Worm (Caenorhabditis elegans) whole organism, young adult: ENCODE measurements around the gene sri-40.
A peak's percentile ranks its signal among the peaks of the same experiment; 100 is the strongest.
"Not testable (repeated sequence)": the region's sequence is repeated elsewhere in the genome, so short reads cannot be mapped to it uniquely, and the experiment has no call there.

Source experiments
- C06A6.2 ChIP-seq: fragments of 200-800 bp; sonication (Bioruptor generic); conservative IDR thresholded peaks from 2 replicates; pipeline ENCODE4 v1.3.6; 2022; ENCODE audit warnings: missing genetic modification characterization, missing compliant biosample characterization
- F10E7.11 ChIP-seq: sonication (generic microtip); optimal IDR thresholded peaks from 2 replicates; lab custom pipeline; 2017; ENCODE audit warnings: mild to moderate bottlenecking, missing genetic modification characterization, moderate library complexity, missing compliant biosample characterization
- F55B11.4 ChIP-seq: sonication (generic microtip); optimal IDR thresholded peaks from 2 replicates; lab custom pipeline; 2016; ENCODE audit warnings: missing compliant biosample characterization, missing genetic modification characterization, borderline replicate concordance; ENCODE audit not compliant: insufficient read depth
- K12H6.12 ChIP-seq: fragments of 200-800 bp; sonication (Bioruptor generic); optimal IDR thresholded peaks from 2 replicates; lab custom pipeline; 2018; ENCODE audit warnings: mild to moderate bottlenecking, missing genetic modification characterization, missing compliant biosample characterization
- Y53F4B.3 ChIP-seq: fragments of 200-800 bp; sonication (Bioruptor generic); IDR thresholded peaks from 2 replicates; pipeline ENCODE4 v1.3.6; 2022; ENCODE audit warnings: missing genetic modification reagents, missing genetic modification characterization, missing compliant biosample characterization
- Y79H2A.3 ChIP-seq: fragments of 200-800 bp; sonication (Bioruptor generic); conservative IDR thresholded peaks from 2 replicates; pipeline ENCODE4 v1.3.6; 2022; ENCODE audit warnings: missing genetic modification reagents, missing genetic modification characterization, missing compliant biosample characterization
- akir-1 ChIP-seq: fragments of 200-800 bp; sonication (Bioruptor generic); optimal IDR thresholded peaks from 2 replicates; lab custom pipeline; 2018; ENCODE audit warnings: mild to moderate bottlenecking, missing genetic modification characterization, moderate library complexity, missing compliant biosample characterization
- ama-1 ChIP-seq, 3 experiments: fragments of 150-350 bp in 1 of 3; sonication (generic microtip) in 2 of 3; optimal IDR thresholded peaks; 2 replicates each; lab custom pipeline; 2014 to 2018; ENCODE audit warnings: missing biosample characterization in 2 of 3, missing genetic modification characterization in 2 of 3, missing genetic modification reagents in 2 of 3
- athp-1 ChIP-seq: sonication (generic microtip); optimal IDR thresholded peaks from 2 replicates; lab custom pipeline; 2017; ENCODE audit warnings: mild to moderate bottlenecking, missing genetic modification characterization, missing compliant biosample characterization
- attf-3 ChIP-seq: fragments of 200-800 bp; sonication (Bioruptor generic); conservative IDR thresholded peaks from 2 replicates; pipeline ENCODE4 v1.3.6; 2022; ENCODE audit warnings: missing genetic modification reagents, missing genetic modification characterization, missing compliant biosample characterization
- cebp-1 ChIP-seq, 2 experiments: fragments of 200-800 bp in 1 of 2; sonication (Bioruptor generic) in 1 of 2; sonication (generic microtip) in 1 of 2; IDR thresholded peaks in 1 of 2; optimal IDR thresholded peaks in 1 of 2; 2 replicates each; pipeline versions ENCODE4 v1.3.6 to Lab custom; 2017 to 2022; ENCODE audit warnings: missing compliant biosample characterization in 2 of 2, missing genetic modification characterization in 2 of 2, mild to moderate bottlenecking in 1 of 2, missing genetic modification reagents in 1 of 2, moderate library complexity in 1 of 2
- ceh-100 ChIP-seq: fragments of 200-800 bp; sonication (Bioruptor generic); IDR thresholded peaks from 2 replicates; pipeline ENCODE4 v1.3.6; 2022; ENCODE audit warnings: missing genetic modification reagents, missing genetic modification characterization, missing compliant biosample characterization
- ceh-40 ChIP-seq: fragments of 200-800 bp; sonication (Bioruptor generic); IDR thresholded peaks from 2 replicates; pipeline ENCODE4 v1.3.6; 2022; ENCODE audit warnings: missing genetic modification characterization, missing compliant biosample characterization
- ceh-91 ChIP-seq: fragments of 200-800 bp; sonication (Bioruptor generic); IDR thresholded peaks from 2 replicates; pipeline ENCODE4 v1.3.6; 2022; ENCODE audit warnings: missing genetic modification reagents, missing genetic modification characterization, missing compliant biosample characterization
- efl-1 ChIP-seq: fragments of 150-350 bp; optimal IDR thresholded peaks from 2 replicates; lab custom pipeline; 2014; ENCODE audit warnings: missing biosample characterization, missing genetic modification reagents, missing genetic modification characterization
- ekl-4 ChIP-seq: fragments of 200-800 bp; sonication (Bioruptor generic); IDR thresholded peaks from 2 replicates; pipeline ENCODE4 v1.3.6; 2022; ENCODE audit warnings: missing genetic modification reagents, missing genetic modification characterization, missing compliant biosample characterization
- gei-17 ChIP-seq: fragments of 200-800 bp; sonication (Bioruptor generic); optimal IDR thresholded peaks from 2 replicates; lab custom pipeline; 2018; ENCODE audit warnings: mild to moderate bottlenecking, missing genetic modification characterization, missing compliant biosample characterization
- hlh-12 ChIP-seq: sonication (generic microtip); optimal IDR thresholded peaks from 2 replicates; lab custom pipeline; 2016; ENCODE audit warnings: missing genetic modification characterization, missing compliant biosample characterization
- hrde-1 ChIP-seq: sonication (generic microtip); optimal IDR thresholded peaks from 2 replicates; lab custom pipeline; 2016; ENCODE audit warnings: missing genetic modification characterization, mild to moderate bottlenecking, missing compliant biosample characterization, moderate library complexity, missing genotype, missing genetic modification reagents, borderline replicate concordance
- let-526 ChIP-seq: fragments of 200-800 bp; sonication (Bioruptor generic); IDR thresholded peaks from 2 replicates; pipeline ENCODE4 v1.3.6; 2022; ENCODE audit warnings: missing genetic modification reagents, missing genetic modification characterization, missing compliant biosample characterization
- lin-40 ChIP-seq: sonication (generic microtip); optimal IDR thresholded peaks from 2 replicates; lab custom pipeline; 2016; ENCODE audit warnings: missing genetic modification characterization, mild to moderate bottlenecking, missing compliant biosample characterization, missing genotype, missing genetic modification reagents
- mel-28 ChIP-seq: sonication (generic microtip); optimal IDR thresholded peaks from 2 replicates; lab custom pipeline; 2016; ENCODE audit warnings: borderline replicate concordance, mild to moderate bottlenecking, missing genetic modification characterization, missing compliant biosample characterization
- nfya-1 ChIP-seq: sonication (generic microtip); optimal IDR thresholded peaks from 2 replicates; lab custom pipeline; 2017; ENCODE audit warnings: antibody characterized with exemption, missing compliant biosample characterization, missing genetic modification characterization, borderline replicate concordance; ENCODE audit not compliant: insufficient read depth
- nfya-2 ChIP-seq: fragments of 200-800 bp; sonication (Bioruptor generic); IDR thresholded peaks from 2 replicates; pipeline ENCODE4 v1.3.6; 2022; ENCODE audit warnings: missing genetic modification reagents, missing genetic modification characterization, missing compliant biosample characterization
- nfyb-1 ChIP-seq: fragments of 200-800 bp; sonication (Bioruptor generic); IDR thresholded peaks from 2 replicates; pipeline ENCODE4 v1.3.6; 2022; ENCODE audit warnings: missing genetic modification reagents, missing genetic modification characterization, missing compliant biosample characterization
- nhr-80 ChIP-seq: sonication (generic microtip); optimal IDR thresholded peaks from 2 replicates; lab custom pipeline; 2016; ENCODE audit warnings: missing genetic modification characterization, missing compliant biosample characterization
- snpc-1.3 ChIP-seq: sonication (generic microtip); optimal IDR thresholded peaks from 2 replicates; lab custom pipeline; 2017; ENCODE audit warnings: missing genetic modification characterization, mild to moderate bottlenecking, missing compliant biosample characterization, antibody characterized with exemption, moderate library complexity, missing genotype, missing genetic modification reagents; ENCODE audit not compliant: insufficient read depth
- snpc-3.4 ChIP-seq: sonication (generic microtip); optimal IDR thresholded peaks from 2 replicates; lab custom pipeline; 2017; ENCODE audit warnings: missing genetic modification characterization, mild to moderate bottlenecking, missing compliant biosample characterization, antibody characterized with exemption, moderate library complexity, missing genotype, missing genetic modification reagents
- sptf-2 ChIP-seq: fragments of 200-800 bp; sonication (Bioruptor generic); optimal IDR thresholded peaks from 2 replicates; lab custom pipeline; 2018; ENCODE audit warnings: mild to moderate bottlenecking, missing genetic modification characterization, missing compliant biosample characterization
- unc-130 ChIP-seq: sonication (generic microtip); optimal IDR thresholded peaks from 2 replicates; lab custom pipeline; 2016; ENCODE audit warnings: missing genetic modification reagents, missing genetic modification characterization, missing compliant biosample characterization
- zim-3 ChIP-seq: sonication (generic microtip); optimal IDR thresholded peaks from 2 replicates; lab custom pipeline; 2017; ENCODE audit warnings: mild to moderate bottlenecking, missing genetic modification characterization, moderate library complexity, missing compliant biosample characterization
- ztf-18 ChIP-seq: sonication (generic microtip); optimal IDR thresholded peaks from 2 replicates; lab custom pipeline; 2016; ENCODE audit warnings: missing genotype, mild to moderate bottlenecking, missing genetic modification characterization, missing compliant biosample characterization
- ztf-26 ChIP-seq: sonication (generic microtip); optimal IDR thresholded peaks from 2 replicates; lab custom pipeline; 2017; ENCODE audit warnings: missing genetic modification characterization, missing compliant biosample characterization

sri-40 gene

DNA sequence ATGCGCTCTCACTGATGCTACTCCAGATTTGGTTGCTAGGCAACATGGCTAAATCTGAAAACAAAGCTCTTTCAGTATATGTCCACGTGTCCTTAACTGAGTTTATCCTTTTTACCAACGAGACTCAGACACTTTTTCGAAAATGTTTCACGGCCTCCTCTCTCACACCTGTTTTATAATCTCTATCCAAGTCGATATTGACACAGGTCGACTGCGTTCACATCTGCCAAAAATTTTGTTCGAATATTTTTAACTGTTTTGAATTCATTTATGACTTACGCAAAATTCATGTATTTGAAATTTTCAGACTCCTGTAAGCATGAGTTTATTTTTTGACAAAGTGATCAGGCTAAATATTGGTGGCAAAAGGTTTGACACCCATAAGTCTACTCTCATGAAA lies 38.0 kb downstream of the sri-40 start, which contains the start of gene ZC239.3:
ZC239.3 (plus strand) TSS at position 301 of the 400 bp plus-strand sequence.
- TF ChIP-seq lin-40; zim-3 (tag; lab: Kevin White, UChicago); ztf-18 (tag; lab: Kevin White, UChicago): not testable (repeated sequence)
- TF ChIP-seq, all 124 proteins: peak for 0; not testable (repeated sequence) for 124

DNA sequence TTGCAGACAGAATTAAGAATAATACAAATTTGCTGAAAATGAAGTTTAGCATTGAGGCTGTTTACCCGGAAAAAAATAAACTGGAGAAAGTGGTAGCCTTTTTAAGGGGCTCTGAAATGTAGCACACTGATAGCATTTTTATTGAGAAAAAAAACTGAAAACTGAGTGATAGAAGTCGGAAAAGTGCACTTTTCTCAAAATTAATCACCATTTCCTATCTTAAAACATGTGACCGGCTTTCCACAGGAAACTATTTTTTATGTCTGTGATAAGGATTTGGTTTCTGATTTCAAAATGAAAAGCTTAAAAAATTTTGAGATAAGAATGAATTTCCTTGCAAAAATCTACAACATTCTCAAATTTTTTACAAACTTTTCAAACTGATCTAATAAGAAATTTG lies 43.0 kb downstream of the sri-40 start, which contains the start of gene ZC239.22:
ZC239.22 (minus strand) TSS at position 101 of the 400 bp plus-strand sequence.
- TF ChIP-seq C06A6.2 (GFP tag; lab: Robert Waterston, UW) (no peak), Y79H2A.3 (GFP tag; lab: Robert Waterston, UW) (no peak), ekl-4 (no peak), unc-130 (GFP tag; lab: Kevin White, UChicago) (no peak), let-526 (no peak), F55B11.4 (no peak), ceh-100 (GFP tag; lab: Robert Waterston, UW) (no peak), sptf-2 (no peak), snpc-1.3 (tag; lab: Kevin White, UChicago) (no peak), nhr-80 (no peak)

DNA sequence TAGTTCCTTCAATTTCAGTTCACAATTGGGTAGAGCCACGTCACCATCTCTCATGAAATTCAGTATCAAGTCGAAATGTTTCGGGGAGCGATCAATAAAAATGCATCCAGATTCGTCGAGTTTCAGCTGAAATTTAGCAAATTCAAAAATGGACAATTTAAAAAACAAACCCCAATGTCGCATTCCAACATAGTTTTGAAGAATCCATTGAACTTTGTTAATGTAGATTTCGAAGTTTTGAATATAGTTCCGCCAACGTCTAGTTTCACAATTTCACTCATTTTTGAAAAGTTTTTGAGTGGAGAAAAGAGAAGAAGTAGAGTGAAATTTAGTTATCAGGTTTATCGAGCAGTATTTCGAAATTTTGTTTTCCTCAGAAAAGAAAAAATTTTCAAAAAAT lies 44.0 kb downstream of the sri-40 start, which contains the start of gene ZC239.14:
ZC239.14 (minus strand) TSS at position 305 of the 400 bp plus-strand sequence.
- no peak for TF ChIP-seq attf-3 (GFP tag; lab: Robert Waterston, UW)
- no peak for TF ChIP-seq efl-1 (GFP tag; lab: Kevin White, UChicago)
- no peak for TF ChIP-seq ceh-91 (GFP tag; lab: Robert Waterston, UW)
- no peak for TF ChIP-seq hrde-1 (tag; lab: Kevin White, UChicago)
- no peak for TF ChIP-seq athp-1
- TF ChIP-seq nfyb-1 (GFP tag; lab: Robert Waterston, UW) = no peak
- no peak for TF ChIP-seq akir-1 (GFP tag; lab: Kevin White, UChicago)
- no peak for TF ChIP-seq gei-17 (GFP tag; lab: Kevin White, UChicago)
- no peak for TF ChIP-seq hlh-12

DNA sequence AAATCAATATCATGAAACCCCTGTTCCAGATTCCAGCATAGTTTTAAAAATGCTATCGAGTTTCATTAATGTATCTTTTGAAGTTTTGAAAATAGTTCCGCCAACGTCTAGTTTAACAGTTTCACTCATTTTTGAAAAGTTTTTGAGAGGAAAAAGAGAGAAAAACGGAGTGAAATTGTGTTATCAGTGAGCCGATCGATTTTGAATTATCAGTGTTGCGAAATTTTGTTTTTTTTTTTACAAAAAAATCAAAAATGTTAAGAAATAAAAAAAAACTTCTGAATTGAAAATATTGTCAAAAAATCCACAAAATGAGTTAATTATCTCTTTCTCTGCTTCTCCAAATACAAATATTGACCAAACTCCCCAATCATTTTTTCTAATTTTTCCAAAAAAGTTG lies 44.9 kb downstream of the sri-40 start, which contains the start of gene ZC239.13:
ZC239.13 (minus strand) TSS at position 154 of the 400 bp plus-strand sequence.
- TF ChIP-seq cebp-1 (GFP tag; IDR thresholded peaks at IDR 0.05; lab: Robert Waterston, UW) (peak; percentile 74; the same call in 1 of the 2 replicates), cebp-1 (tag; optimal IDR thresholded peaks at IDR 0.05; lab: Kevin White, UChicago) (peak; percentile 78), snpc-3.4 (tag; lab: Kevin White, UChicago) (no peak), Y53F4B.3 (GFP tag; lab: Robert Waterston, UW) (no peak), nfya-1 (tag; lab: Kevin White, UChicago) (no peak)

DNA sequence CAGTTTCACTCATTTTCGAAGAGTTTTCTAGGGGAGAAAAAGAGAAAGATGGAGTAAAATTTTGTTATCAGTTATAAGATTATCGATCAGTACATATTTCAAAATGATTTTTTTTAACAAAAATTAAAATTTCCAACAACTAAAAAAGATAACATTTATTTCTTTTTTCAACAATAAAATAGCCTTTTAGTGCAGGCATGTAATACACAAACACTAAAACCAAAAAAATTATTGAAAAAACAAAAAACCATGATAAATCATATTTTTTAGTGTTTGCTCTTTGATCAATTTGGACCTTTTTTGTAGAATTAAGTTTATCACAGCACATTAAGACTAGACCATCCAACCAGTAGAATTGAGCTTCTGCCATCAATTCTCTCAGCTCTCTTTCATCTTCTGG lies 46.9 kb downstream of the sri-40 start, which contains the start of gene ZC239.15:
ZC239.15 (minus strand) TSS at position 101 of the 400 bp plus-strand sequence.
- TF ChIP-seq lin-40 (no peak), Y79H2A.3 (GFP tag; lab: Robert Waterston, UW) (no peak), nfya-2 (GFP tag; lab: Robert Waterston, UW) (no peak), snpc-3.4 (tag; lab: Kevin White, UChicago) (no peak), K12H6.12 (tag; lab: Kevin White, UChicago) (no peak), ceh-40 (GFP tag; lab: Robert Waterston, UW) (no peak), mel-28 (tag; lab: Kevin White, UChicago) (no peak), ztf-18 (tag; lab: Kevin White, UChicago) (no peak), ztf-26 (no peak), ama-1 (optimal IDR thresholded peaks at IDR 0.05; lab: Kevin White, UChicago) (no peak), ama-1 (GFP tag; optimal IDR thresholded peaks at IDR 0.05; lab: Kevin White, UChicago) (no peak), F10E7.11 (tag; lab: Kevin White, UChicago) (no peak)
